Worm (Caenorhabditis elegans): Measurements from ENCODE around the gene xrn-1.

xrn-1 gene

DNA sequence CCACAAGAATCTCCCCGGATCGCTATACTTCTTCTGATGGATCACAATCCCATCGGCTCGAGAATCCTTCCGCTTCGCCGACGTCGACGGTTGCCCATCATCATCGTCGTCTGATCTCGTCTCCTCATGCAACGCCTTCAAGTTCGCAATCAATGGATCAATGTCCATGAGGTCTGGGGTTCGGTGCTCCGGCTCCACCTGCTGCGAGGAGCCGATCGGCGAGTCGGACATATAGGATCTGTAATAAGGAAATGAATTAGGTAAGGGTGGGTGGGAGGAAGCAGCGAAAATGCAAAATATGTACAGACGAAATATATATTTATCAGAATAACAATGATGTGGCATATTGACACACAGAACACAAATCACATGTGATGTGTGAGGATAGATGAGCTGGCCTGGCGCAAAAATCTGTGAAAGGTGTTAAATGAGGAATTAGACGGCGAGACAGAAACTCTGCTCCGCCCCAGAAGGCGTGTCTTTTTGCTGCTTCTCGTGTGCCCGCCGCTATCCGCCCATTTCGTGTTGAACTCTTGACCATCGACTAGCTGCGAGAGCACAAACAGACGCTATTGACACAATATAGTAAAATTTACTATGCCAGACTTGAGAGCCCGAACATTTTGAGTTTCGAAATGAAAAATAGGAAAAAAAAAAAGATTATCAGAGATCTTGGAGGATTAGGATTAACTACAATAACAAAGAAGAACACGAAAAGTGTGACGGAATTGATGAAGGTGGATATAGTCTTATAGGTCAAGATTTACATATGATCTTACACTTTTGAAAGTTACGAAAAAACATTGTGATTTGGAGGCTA lies 31.0 kb upstream of the xrn-1 start (continued):
- TF ChIP-seq set-16 (GFP tag; IDR thresholded peaks at IDR 0.05) (peak; percentile 72), ZK337.2 (GFP tag; IDR thresholded peaks at IDR 0.05) (no peak), lin-1 (GFP tag; IDR thresholded peaks at IDR 0.05) (no peak), daf-16 (GFP tag; optimal IDR thresholded peaks at IDR 0.05) (no peak), daf-16 (tag; optimal IDR thresholded peaks at IDR 0.05) (peak; percentile 6)

- TF ChIP-seq zfp-2 (tag; optimal IDR thresholded peaks at IDR 0.05) (no peak), snpc-1.2 (GFP tag; IDR thresholded peaks at IDR 0.05) (no peak), madf-9 (GFP tag; conservative IDR thresholded peaks at IDR 0.05) (0 out of 2 replicates have a peak, but pooled peaks have one; percentile 12), mxl-3 (GFP tag; optimal IDR thresholded peaks at IDR 0.05) (peak; percentile 12), aha-1 (tag) (peak; percentile 82), attf-4 (tag; optimal IDR thresholded peaks at IDR 0.05) (no peak), pqm-1 (tag; optimal IDR thresholded peaks at IDR 0.05) (peak; percentile 20), nhr-237 (tag; optimal IDR thresholded peaks at IDR 0.05) (no peak), madf-5 (GFP tag; IDR thresholded peaks at IDR 0.05) (no peak), daf-16 (GFP tag; optimal IDR thresholded peaks at IDR 0.05) (no peak), daf-16 (tag; optimal IDR thresholded peaks at IDR 0.05) (peak; percentile 62), nhr-42 (GFP tag; IDR thresholded peaks at IDR 0.05) (0 out of 2 replicates have a peak, but pooled peaks have one; percentile 26), tra-1 (GFP tag; IDR thresholded peaks at IDR 0.05) (0 out of 2 replicates have a peak, but pooled peaks have one; percentile 10), hlh-11 (tag; optimal IDR thresholded peaks at IDR 0.05) (peak; percentile 8), gei-8 (GFP tag; optimal IDR thresholded peaks at IDR 0.05) (no peak), set-16 (GFP tag; IDR thresholded peaks at IDR 0.05) (peak; percentile 16; the same call in 1 of the 2 replicates), dmd-6 (GFP tag; IDR thresholded peaks at IDR 0.05) (peak; percentile 27; the same call in 1 of the 2 replicates), egl-43 (GFP tag; IDR thresholded peaks at IDR 0.05) (0 out of 2 replicates have a peak, but pooled peaks have one; percentile 21), lin-15B (tag; optimal IDR thresholded peaks at IDR 0.05) (no peak), nhr-28 (tag; optimal IDR thresholded peaks at IDR 0.05) (peak; percentile 54), lin-38 (GFP tag; IDR thresholded peaks at IDR 0.05) (0 out of 2 replicates have a peak, but pooled peaks have one; percentile 15)
Measured at ce11 chrII:14038331-14038730, 30.4 kb upstream of the xrn-1 start.

DNA sequence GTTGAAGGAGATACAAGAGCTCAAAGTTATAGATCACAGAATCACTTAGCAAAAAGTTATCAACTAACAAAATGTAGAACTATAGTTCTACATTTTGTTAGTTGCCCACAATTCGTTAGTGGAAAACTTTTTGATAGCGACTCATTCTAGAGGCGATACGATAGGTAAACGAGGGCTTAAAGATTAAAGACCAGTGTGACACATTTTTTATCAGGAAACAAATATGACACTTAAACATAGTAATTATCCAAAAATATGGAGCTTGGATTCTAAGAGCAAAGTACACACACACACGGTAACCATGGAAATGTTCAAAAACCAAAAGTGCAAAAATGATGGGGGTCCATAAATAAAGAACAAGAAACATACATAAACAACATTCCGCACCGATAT lies 28.9 kb upstream of the xrn-1 start:
- TF ChIP-seq ces-1 (GFP tag; optimal IDR thresholded peaks at IDR 0.05) (no peak), tag-97 (GFP tag; IDR thresholded peaks at IDR 0.05) (no peak), hmg-1.1 (GFP tag; IDR thresholded peaks at IDR 0.05) (no peak), ceh-82 (tag; optimal IDR thresholded peaks at IDR 0.05) (no peak), ceh-28 (tag; optimal IDR thresholded peaks at IDR 0.05) (no peak), nhr-48 (tag; optimal IDR thresholded peaks at IDR 0.05) (no peak), nhr-111 (GFP tag; optimal IDR thresholded peaks at IDR 0.05) (no peak), T26A8.4 (GFP tag; IDR thresholded peaks at IDR 0.05) (no peak), hif-1 (tag; optimal IDR thresholded peaks at IDR 0.05) (no peak), mep-1 (tag; optimal IDR thresholded peaks at IDR 0.05) (no peak), daf-16 (GFP tag; optimal IDR thresholded peaks at IDR 0.05) (no peak), daf-16 (tag; optimal IDR thresholded peaks at IDR 0.05) (peak; percentile 54), aha-1 (tag) (peak; percentile 73), nhr-42 (GFP tag; IDR thresholded peaks at IDR 0.05) (no peak), vab-7 (GFP tag; IDR thresholded peaks at IDR 0.05) (no peak), dpl-1 (GFP tag; optimal IDR thresholded peaks at IDR 0.05) (no peak), egl-43 (GFP tag; IDR thresholded peaks at IDR 0.05) (no peak), mes-2 (tag; optimal IDR thresholded peaks at IDR 0.05; ENCODE audit: poor library complexity, severe bottlenecking) (no peak), nhr-76 (tag; optimal IDR thresholded peaks at IDR 0.05) (no peak), nhr-6 (tag; optimal IDR thresholded peaks at IDR 0.05) (peak; percentile 19)

Measured in whole organism, L4 larva.